Fruit fly (Drosophila melanogaster) whole organism, prepupa: ENCODE results near the gene CG10587.
A peak's percentile ranks its signal among the peaks of the same experiment; 100 is the strongest.

Experiments
- Blimp-1 ChIP-seq: fragments of 200-800 bp; sonication (Bioruptor generic); optimal IDR thresholded peaks from 3 replicates; lab custom pipeline; 2017; ENCODE audit warnings: missing biosample characterization, missing genetic modification characterization, mild to moderate bottlenecking, moderate library complexity, missing genetic modification reagents
- CG10631 ChIP-seq: fragments of 200-800 bp; sonication (Bioruptor generic); optimal IDR thresholded peaks from 2 replicates; lab custom pipeline; 2016; ENCODE audit warnings: missing biosample characterization, missing genetic modification characterization
- CG11294 ChIP-seq: fragments of 200-800 bp; sonication (Bioruptor generic); IDR thresholded peaks from 2 replicates; pipeline ENCODE4 v1.3.6; 2022; ENCODE audit warnings: missing biosample characterization, missing genetic modification characterization
- CG11762 ChIP-seq: fragments of 200-800 bp; sonication (Bioruptor generic); optimal IDR thresholded peaks from 3 replicates; lab custom pipeline; 2016; ENCODE audit warnings: missing biosample characterization, missing genetic modification characterization; ENCODE audit not compliant: insufficient read depth
- CG15336 ChIP-seq: fragments of 200-800 bp; sonication (Bioruptor generic); IDR thresholded peaks from 2 replicates; pipeline ENCODE4 v1.3.6; 2022; ENCODE audit warnings: missing biosample characterization, missing genetic modification characterization
- CG16779 ChIP-seq: fragments of 200-800 bp; sonication (Bioruptor generic); optimal IDR thresholded peaks from 3 replicates; lab custom pipeline; 2017; ENCODE audit warnings: missing biosample characterization, mild to moderate bottlenecking, missing genetic modification characterization
- CG3032 ChIP-seq: fragments of 200-800 bp; optimal IDR thresholded peaks from 2 replicates; lab custom pipeline; 2019; ENCODE audit warnings: missing biosample characterization, mild to moderate bottlenecking, missing genetic modification characterization, moderate library complexity
- CG34406 ChIP-seq: fragments of 200-800 bp; sonication (Bioruptor generic); optimal IDR thresholded peaks from 3 replicates; lab custom pipeline; 2016; ENCODE audit warnings: missing biosample characterization, missing genetic modification characterization
- CG3919 ChIP-seq: fragments of 200-800 bp; sonication (Bioruptor generic); optimal IDR thresholded peaks from 3 replicates; lab custom pipeline; 2016; ENCODE audit warnings: missing biosample characterization, missing genetic modification characterization
- CG6163 ChIP-seq: fragments of 200-800 bp; sonication (Bioruptor generic); IDR thresholded peaks from 3 replicates; pipeline ENCODE4 v1.3.6; 2022; ENCODE audit warnings: missing biosample characterization, missing genetic modification characterization
- CG6276 ChIP-seq: fragments of 200-800 bp; sonication (Bioruptor generic); optimal IDR thresholded peaks from 2 replicates; lab custom pipeline; 2017; ENCODE audit warnings: missing biosample characterization, mild to moderate bottlenecking, missing genetic modification characterization
- CG6792 ChIP-seq: fragments of 200-800 bp; sonication (Bioruptor generic); optimal IDR thresholded peaks from 3 replicates; lab custom pipeline; 2016; ENCODE audit warnings: missing biosample characterization, missing genetic modification characterization
- CG6854 ChIP-seq: fragments of 200-800 bp; sonication (Bioruptor generic); optimal IDR thresholded peaks from 2 replicates; lab custom pipeline; 2017; ENCODE audit warnings: missing biosample characterization, mild to moderate bottlenecking, missing genetic modification characterization
- CG8319 ChIP-seq: fragments of 200-800 bp; sonication (Bioruptor generic); optimal IDR thresholded peaks from 3 replicates; lab custom pipeline; 2016; ENCODE audit warnings: missing biosample characterization, missing genetic modification characterization
- CG8632 ChIP-seq: fragments of 200-800 bp; sonication (Bioruptor generic); optimal IDR thresholded peaks from 3 replicates; lab custom pipeline; 2016; ENCODE audit warnings: missing biosample characterization, missing genetic modification characterization
- Eip75B ChIP-seq: fragments of 200-800 bp; sonication (Bioruptor generic); optimal IDR thresholded peaks from 3 replicates; lab custom pipeline; 2016; ENCODE audit warnings: missing biosample characterization, missing genetic modification characterization
- Eip78C ChIP-seq: fragments of 200-800 bp; sonication (Bioruptor generic); peaks from one replicate; lab custom pipeline; 2016; ENCODE audit warnings: missing biosample characterization, missing genetic modification characterization
- Eip93F ChIP-seq: fragments of 200-800 bp; sonication (Bioruptor generic); optimal IDR thresholded peaks from 2 replicates; lab custom pipeline; 2016; ENCODE audit warnings: missing biosample characterization, mild to moderate bottlenecking, missing genetic modification characterization
- Ets21C ChIP-seq: fragments of 200-800 bp; sonication (Bioruptor generic); optimal IDR thresholded peaks from 3 replicates; lab custom pipeline; 2016; ENCODE audit warnings: missing biosample characterization, missing genetic modification characterization
- Ets96B ChIP-seq: fragments of 200-800 bp; optimal IDR thresholded peaks from 2 replicates; lab custom pipeline; 2019; ENCODE audit warnings: missing biosample characterization, mild to moderate bottlenecking, missing genetic modification characterization, moderate library complexity
- Gug ChIP-seq: fragments of 200-800 bp; sonication (Bioruptor generic); IDR thresholded peaks from 2 replicates; pipeline ENCODE4 v1.3.6; 2022; ENCODE audit warnings: missing biosample characterization, missing genetic modification characterization
- Hr38 ChIP-seq: sonication (Bioruptor generic); optimal IDR thresholded peaks from 2 replicates; lab custom pipeline; 2016; ENCODE audit warnings: missing biosample characterization, missing genetic modification characterization
- Hr39 ChIP-seq: fragments of 200-800 bp; sonication (Bioruptor generic); optimal IDR thresholded peaks from 2 replicates; lab custom pipeline; 2016; ENCODE audit warnings: missing biosample characterization, missing genetic modification characterization
- Lpt ChIP-seq: fragments of 200-800 bp; sonication (Bioruptor generic); optimal IDR thresholded peaks from 3 replicates; lab custom pipeline; 2016; ENCODE audit warnings: missing biosample characterization, missing genetic modification characterization
- Met ChIP-seq: fragments of 200-800 bp; sonication (Bioruptor generic); optimal IDR thresholded peaks from 3 replicates; lab custom pipeline; 2016; ENCODE audit warnings: missing biosample characterization, missing genetic modification characterization
- OdsH ChIP-seq: fragments of 200-800 bp; sonication (Bioruptor generic); optimal IDR thresholded peaks from 3 replicates; lab custom pipeline; 2016; ENCODE audit warnings: missing biosample characterization, missing genetic modification characterization
- Sox102F ChIP-seq: fragments of 200-800 bp; sonication (Bioruptor generic); optimal IDR thresholded peaks from 2 replicates; lab custom pipeline; 2016; ENCODE audit warnings: missing biosample characterization, mild to moderate bottlenecking, missing genetic modification characterization
- Sox14 ChIP-seq: fragments of 200-800 bp; sonication (Bioruptor generic); optimal IDR thresholded peaks from 3 replicates; lab custom pipeline; 2016; ENCODE audit warnings: missing biosample characterization, missing genetic modification characterization
- Sox15 ChIP-seq: fragments of 200-800 bp; sonication (Bioruptor generic); optimal IDR thresholded peaks from 3 replicates; lab custom pipeline; 2016; ENCODE audit warnings: missing biosample characterization, missing genetic modification characterization
- achi ChIP-seq: fragments of 200-800 bp; sonication (Bioruptor generic); optimal IDR thresholded peaks from 3 replicates; lab custom pipeline; 2016; ENCODE audit warnings: missing biosample characterization, missing genetic modification characterization
- acj6 ChIP-seq: fragments of 200-800 bp; sonication (Bioruptor generic); optimal IDR thresholded peaks from 3 replicates; lab custom pipeline; 2016; ENCODE audit warnings: missing biosample characterization, missing genetic modification characterization
- dac ChIP-seq: fragments of 200-800 bp; sonication (Bioruptor generic); optimal IDR thresholded peaks from 2 replicates; lab custom pipeline; 2017; ENCODE audit warnings: missing biosample characterization, mild to moderate bottlenecking, missing genetic modification characterization
- dsx ChIP-seq: fragments of 200-800 bp; optimal IDR thresholded peaks from 3 replicates; lab custom pipeline; 2019; ENCODE audit warnings: missing biosample characterization, mild to moderate bottlenecking, missing genetic modification characterization, moderate library complexity; ENCODE audit not compliant: poor library complexity, severe bottlenecking
- eg ChIP-seq: fragments of 200-800 bp; sonication (Bioruptor generic); IDR thresholded peaks from 3 replicates; pipeline ENCODE4 v1.3.6; 2022; ENCODE audit warnings: missing biosample characterization, missing genetic modification characterization
- esn ChIP-seq: fragments of 200-800 bp; sonication (Bioruptor generic); optimal IDR thresholded peaks from 2 replicates; lab custom pipeline; 2016; ENCODE audit warnings: missing biosample characterization, mild to moderate bottlenecking, missing genetic modification characterization, moderate library complexity
- fd59A ChIP-seq: fragments of 200-800 bp; sonication (Bioruptor generic); optimal IDR thresholded peaks from 2 replicates; lab custom pipeline; 2017; ENCODE audit warnings: missing biosample characterization, mild to moderate bottlenecking, missing genetic modification characterization, missing genetic modification reagents
- fd85E ChIP-seq: fragments of 200-800 bp; sonication (Bioruptor generic); optimal IDR thresholded peaks from 3 replicates; lab custom pipeline; 2016; ENCODE audit warnings: missing biosample characterization, missing genetic modification characterization
- lz ChIP-seq: fragments of 200-800 bp; sonication (Bioruptor generic); optimal IDR thresholded peaks from 3 replicates; lab custom pipeline; 2016; ENCODE audit warnings: missing biosample characterization, missing genetic modification characterization
- net ChIP-seq: fragments of 200-800 bp; sonication (Bioruptor generic); optimal IDR thresholded peaks from 3 replicates; lab custom pipeline; 2016; ENCODE audit warnings: missing biosample characterization, missing genetic modification characterization
- salr ChIP-seq, 2 experiments: fragments of 200-800 bp; sonication (Bioruptor generic); optimal IDR thresholded peaks; 3 replicates each; lab custom pipeline; 2016 to 2018; ENCODE audit warnings: missing biosample characterization in 2 of 2, missing genetic modification characterization in 2 of 2, mild to moderate bottlenecking in 1 of 2
- spab ChIP-seq: fragments of 200-800 bp; sonication (Bioruptor generic); optimal IDR thresholded peaks from 2 replicates; lab custom pipeline; 2017; ENCODE audit warnings: missing biosample characterization, mild to moderate bottlenecking, missing genetic modification characterization, missing genetic modification reagents
- svp ChIP-seq: fragments of 200-800 bp; sonication (Bioruptor generic); peaks from one replicate; lab custom pipeline; 2016; ENCODE audit warnings: missing biosample characterization, missing genetic modification characterization
- topi ChIP-seq: fragments of 200-800 bp; sonication (Bioruptor generic); optimal IDR thresholded peaks from 3 replicates; lab custom pipeline; 2016; ENCODE audit warnings: missing biosample characterization, missing genetic modification characterization

CG10587 gene

dm6 chr3L:20950136-20950499 is 12.2 kb downstream of the CG10587 start (continued):
- peak; percentile 96 for TF ChIP-seq CG34406 (GFP tag; lab: Kevin White, UChicago)
- TF ChIP-seq net: peak; percentile 93
- peak; percentile 96 for TF ChIP-seq spab (GFP tag; lab: Kevin White, UChicago)
- TF ChIP-seq esn (GFP tag; lab: Kevin White, UChicago): peak; percentile 96
- peak; percentile 76 for TF ChIP-seq Eip93F (GFP tag; lab: Kevin White, UChicago)
- peak; percentile 94 for TF ChIP-seq Hr39 (GFP tag; lab: Kevin White, UChicago)
- TF ChIP-seq Sox102F (GFP tag; lab: Kevin White, UChicago): peak; percentile 92
- peak; percentile 77 for TF ChIP-seq fd85E (GFP tag; lab: Kevin White, UChicago)
- TF ChIP-seq CG3919 (GFP tag; lab: Kevin White, UChicago): peak; percentile 97
- peak; percentile 97 for TF ChIP-seq fd59A (GFP tag; lab: Kevin White, UChicago)
- peak; percentile 66 for TF ChIP-seq CG6854
- peak; percentile 89 for TF ChIP-seq Gug (GFP tag; lab: Robert Waterston, UW)
- TF ChIP-seq Blimp-1 (GFP tag; lab: Kevin White, UChicago): peak; percentile 78
- peak; percentile 97 for TF ChIP-seq acj6 (GFP tag; lab: Kevin White, UChicago)
- peak; percentile 93 for TF ChIP-seq Sox15
- TF ChIP-seq OdsH: peak; percentile 97
- peak; percentile 92 for TF ChIP-seq CG8319 (GFP tag; lab: Kevin White, UChicago)
- peak; percentile 97 for TF ChIP-seq Sox14
- TF ChIP-seq Ets21C (GFP tag; lab: Kevin White, UChicago): peak; percentile 92

dm6 chr3L:20949371-20950135 is 12.8 kb downstream of the CG10587 start, which contains the start of gene fng:
Gene fng, minus strand, starts transcription at chr3L:20949512.
- TF ChIP-seq Sox14 (peak; percentile 13), CG11762 (GFP tag; lab: Kevin White, UChicago) (no peak), topi (GFP tag; lab: Kevin White, UChicago) (peak; percentile 6), spab (GFP tag; lab: Kevin White, UChicago) (no peak), esn (GFP tag; lab: Kevin White, UChicago) (peak; percentile 42), Hr39 (GFP tag; lab: Kevin White, UChicago) (no peak), Eip78C (peak; percentile 81), Lpt (peak; percentile 10), CG11294 (GFP tag; lab: Robert Waterston, UW) (no peak), salr (GFP tag; optimal IDR thresholded peaks at IDR 0.05; lab: Kevin White, UChicago) (no peak), dsx (GFP tag; lab: Kevin White, UChicago) (peak; percentile 13), fd85E (GFP tag; lab: Kevin White, UChicago) (no peak), CG8319 (GFP tag; lab: Kevin White, UChicago) (no peak), CG10631 (GFP tag; lab: Kevin White, UChicago) (no peak), CG6276 (GFP tag; lab: Kevin White, UChicago) (peak; percentile 34), CG8632 (GFP tag; lab: Kevin White, UChicago) (peak; percentile 8), Hr38 (GFP tag; lab: Kevin White, UChicago) (no peak), Eip75B (GFP tag; lab: Kevin White, UChicago) (peak; percentile 29), Ets96B (tag; lab: Kevin White, UChicago) (no peak), CG3032 (tag; lab: Kevin White, UChicago) (no peak), CG15336 (peak; percentile 44; the same call in 1 of the 2 replicates), Met (GFP tag; lab: Kevin White, UChicago) (peak; percentile 4), CG6792 (GFP tag; lab: Kevin White, UChicago) (no peak), dac (GFP tag; lab: Kevin White, UChicago) (no peak), CG6163 (peak; percentile 70; the same call in 2 of the 3 replicates), Sox102F (GFP tag; lab: Kevin White, UChicago) (peak; percentile 48), CG3919 (GFP tag; lab: Kevin White, UChicago) (peak; percentile 16), CG16779 (tag; lab: Kevin White, UChicago) (peak; percentile 45), svp (peak; percentile 70), lz (GFP tag; lab: Kevin White, UChicago) (peak; percentile 10), achi (peak; percentile 21), Ets21C (GFP tag; lab: Kevin White, UChicago) (no peak), net (peak; percentile 5), CG34406 (GFP tag; lab: Kevin White, UChicago) (peak; percentile 19), eg (GFP tag; lab: Robert Waterston, UW) (peak; percentile 44; the same call in 1 of the 3 replicates)
